Worm (Caenorhabditis elegans): ENCODE data around the gene F55H2.7.

DNA sequence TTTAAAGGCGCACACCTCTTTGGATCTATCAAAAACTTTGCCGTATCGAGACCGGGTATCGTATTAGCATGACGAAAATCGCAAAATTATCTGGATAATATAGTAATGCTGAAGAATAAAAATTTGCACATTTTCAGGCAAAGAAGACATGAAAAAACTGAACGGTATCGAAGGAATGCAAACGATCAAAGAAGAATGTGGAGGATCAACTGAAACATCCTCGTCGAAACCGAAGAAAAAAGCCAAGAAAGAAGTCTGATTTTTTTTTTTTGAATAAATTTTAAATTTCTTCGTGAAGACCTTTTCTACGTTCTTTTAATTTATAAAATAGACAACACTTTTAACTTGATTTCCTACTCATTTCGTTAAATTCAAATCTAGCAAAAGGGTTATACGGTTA lies 28.8 kb upstream of the F55H2.7 start, which contains the start of gene ZK1098.12:
- TF ChIP-seq cog-1 (tag; optimal IDR thresholded peaks at IDR 0.05) = no peak
- no peak for TF ChIP-seq flt-1 (GFP tag; IDR thresholded peaks at IDR 0.05)
- no peak for TF ChIP-seq tab-1 (GFP tag; IDR thresholded peaks at IDR 0.05)
- TF ChIP-seq T22C8.4 (GFP tag; IDR thresholded peaks at IDR 0.05) = no peak
- TF ChIP-seq med-1 (GFP tag; optimal IDR thresholded peaks at IDR 0.05; ENCODE audit: insufficient read depth) = no peak
